Worm (Caenorhabditis elegans): ENCODE data around the gene math-45.
A peak's percentile ranks its signal among the peaks of the same experiment; 100 is the strongest.

The math-45 gene

ce11 chrII:1476016-1476415, 41.2 kb downstream of the math-45 start:
- TF ChIP-seq F44E2.7 (GFP tag; IDR thresholded peaks at IDR 0.05) (no peak), nhr-10 (tag; optimal IDR thresholded peaks at IDR 0.05) (no peak), dpl-1 (GFP tag; optimal IDR thresholded peaks at IDR 0.05) (no peak), R02D3.7 (tag; optimal IDR thresholded peaks at IDR 0.05) (no peak), Y48G9A.11 (GFP tag; IDR thresholded peaks at IDR 0.05) (no peak), fos-1 (tag; optimal IDR thresholded peaks at IDR 0.05) (no peak), snpc-1.2 (GFP tag; IDR thresholded peaks at IDR 0.05) (no peak), rbr-2 (tag; optimal IDR thresholded peaks at IDR 0.05) (no peak), zfp-2 (tag; optimal IDR thresholded peaks at IDR 0.05) (no peak), daf-16 (GFP tag; optimal IDR thresholded peaks at IDR 0.05) (no peak), daf-16 (tag; optimal IDR thresholded peaks at IDR 0.05) (no peak), F26F4.8 (GFP tag; conservative IDR thresholded peaks at IDR 0.05) (no peak), unc-130 (GFP tag; optimal IDR thresholded peaks at IDR 0.05) (no peak), ZK337.2 (GFP tag; IDR thresholded peaks at IDR 0.05) (no peak), lin-29 (GFP tag; IDR thresholded peaks at IDR 0.05) (no peak), php-3 (GFP tag; IDR thresholded peaks at IDR 0.05) (no peak), hlh-11 (tag; optimal IDR thresholded peaks at IDR 0.05) (no peak), pqm-1 (tag; optimal IDR thresholded peaks at IDR 0.05) (no peak), lir-3 (tag; optimal IDR thresholded peaks at IDR 0.05) (no peak), lin-1 (GFP tag; IDR thresholded peaks at IDR 0.05) (no peak), zag-1 (tag; optimal IDR thresholded peaks at IDR 0.05) (no peak)

- peak; percentile 61; the same call in 1 of the 2 replicates for TF ChIP-seq dmd-6 (GFP tag; IDR thresholded peaks at IDR 0.05)
- TF ChIP-seq unc-62 (GFP tag; optimal IDR thresholded peaks at IDR 0.05 in 1 of 2), result no peak
- TF ChIP-seq unc-62 (tag; optimal IDR thresholded peaks at IDR 0.05), result no peak
- peak; percentile 13 for TF ChIP-seq nhr-28 (tag; optimal IDR thresholded peaks at IDR 0.05)
Measured at ce11 chrII:1475328-1475727, 41.9 kb downstream of the math-45 start.

ce11 chrII:1474807-1475206, 42.4 kb downstream of the math-45 start:
- no peak for TF ChIP-seq nhr-237 (tag; optimal IDR thresholded peaks at IDR 0.05)
- TF ChIP-seq sdz-12 (GFP tag; optimal IDR thresholded peaks at IDR 0.05), result no peak
- TF ChIP-seq lim-7 (GFP tag; IDR thresholded peaks at IDR 0.05), result no peak
- TF ChIP-seq pqm-1 (tag; optimal IDR thresholded peaks at IDR 0.05), result no peak
- TF ChIP-seq mxl-2 (GFP tag; conservative IDR thresholded peaks at IDR 0.05), result no peak
- no peak for TF ChIP-seq dmd-6 (GFP tag; IDR thresholded peaks at IDR 0.05)
- TF ChIP-seq mdt-29 (GFP tag; IDR thresholded peaks at IDR 0.05), result no peak
- TF ChIP-seq daf-16 (GFP tag; optimal IDR thresholded peaks at IDR 0.05), result no peak
- no peak for TF ChIP-seq daf-16 (tag; optimal IDR thresholded peaks at IDR 0.05)
- no peak for TF ChIP-seq hlh-11 (tag; optimal IDR thresholded peaks at IDR 0.05)
- no peak for TF ChIP-seq cey-2 (tag; optimal IDR thresholded peaks at IDR 0.05; ENCODE audit: borderline replicate concordance, insufficient read depth)
- no peak for TF ChIP-seq dpl-1 (GFP tag; optimal IDR thresholded peaks at IDR 0.05)
- TF ChIP-seq lin-13 (GFP tag; optimal IDR thresholded peaks at IDR 0.05), result no peak
- no peak for TF ChIP-seq lin-39 (tag; optimal IDR thresholded peaks at IDR 0.05)

ce11 chrII:1473481-1473880, 43.8 kb downstream of the math-45 start, which contains the start of gene H17B01.5:
TSS of gene H17B01.5 (minus strand) at chrII:1473581.
- TF ChIP-seq zip-11 (GFP tag; IDR thresholded peaks at IDR 0.05) (no peak), set-16 (GFP tag; IDR thresholded peaks at IDR 0.05) (peak; percentile 29; the same call in 1 of the 2 replicates), tag-97 (GFP tag; IDR thresholded peaks at IDR 0.05) (no peak), mes-2 (tag; optimal IDR thresholded peaks at IDR 0.05; ENCODE audit: poor library complexity, severe bottlenecking) (no peak)
